Fruit fly (Drosophila melanogaster) whole organism, embryonic: Measurements from ENCODE around the gene CG46440.

Source experiments
- C15 ChIP-seq: fragments of 200-800 bp; sonication (Bioruptor generic); IDR thresholded peaks from 3 replicates; pipeline ENCODE4 v1.3.6; 2022; ENCODE audit warnings: missing biosample characterization, missing genetic modification characterization
- CG10267 ChIP-seq: fragments of 200-800 bp; sonication (Bioruptor generic); optimal IDR thresholded peaks from 2 replicates; lab custom pipeline; 2018; ENCODE audit warnings: missing biosample characterization, mild to moderate bottlenecking, missing genetic modification characterization, moderate library complexity
- CG13287 ChIP-seq: fragments of 200-800 bp; sonication (Bioruptor generic); IDR thresholded peaks from 2 replicates; pipeline ENCODE4 v1.3.6; 2022; ENCODE audit warnings: missing biosample characterization, missing genetic modification characterization; ENCODE audit not compliant: partially characterized antibody
- CG15479 ChIP-seq: fragments of 200-800 bp; sonication (Bioruptor generic); optimal IDR thresholded peaks from 3 replicates; lab custom pipeline; 2019; ENCODE audit warnings: missing biosample characterization, mild to moderate bottlenecking, missing genetic modification characterization, moderate library complexity
- CG17361 ChIP-seq: fragments of 200-800 bp; sonication (Bioruptor generic); IDR thresholded peaks from 3 replicates; pipeline ENCODE4 v1.3.6; 2022; ENCODE audit warnings: missing biosample characterization, missing genetic modification characterization
- CG1832 ChIP-seq: fragments of 200-800 bp; sonication (Bioruptor generic); optimal IDR thresholded peaks from 2 replicates; lab custom pipeline; 2017; ENCODE audit warnings: missing biosample characterization, mild to moderate bottlenecking, missing genetic modification characterization, inconsistent platforms
- CG3065 ChIP-seq: fragments of 200-800 bp; sonication (Bioruptor generic); optimal IDR thresholded peaks from 2 replicates; lab custom pipeline; 2016; ENCODE audit warnings: missing biosample characterization, missing genetic modification characterization
- CG32767 ChIP-seq: fragments of 200-800 bp; sonication (Bioruptor generic); IDR thresholded peaks from 2 replicates; pipeline ENCODE4 v1.3.6; 2022; ENCODE audit warnings: missing biosample characterization, missing genetic modification characterization
- CG6175 ChIP-seq: fragments of 200-800 bp; sonication (Bioruptor generic); IDR thresholded peaks from 3 replicates; pipeline ENCODE4 v1.3.6; 2022; ENCODE audit warnings: missing biosample characterization, missing genetic modification characterization
- CG6791 ChIP-seq: fragments of 200-800 bp; sonication (Bioruptor generic); IDR thresholded peaks from 3 replicates; pipeline ENCODE4 v1.3.6; 2022; ENCODE audit warnings: missing biosample characterization, missing genetic modification characterization; ENCODE audit not compliant: partially characterized antibody
- CG6813 ChIP-seq: fragments of 200-800 bp; sonication (Bioruptor generic); optimal IDR thresholded peaks from 2 replicates; lab custom pipeline; 2017; ENCODE audit warnings: missing biosample characterization, missing genetic modification characterization, mild to moderate bottlenecking, moderate library complexity, missing genetic modification reagents
- CG8290 ChIP-seq, 3 experiments: fragments of 200-800 bp; sonication (Bioruptor generic); optimal IDR thresholded peaks; 2 replicates each; lab custom pipeline; 2016 to 2019; ENCODE audit warnings: missing biosample characterization in 3 of 3, missing genetic modification characterization in 3 of 3, mild to moderate bottlenecking in 2 of 3, moderate library complexity in 1 of 3
- CG8944 ChIP-seq: fragments of 200-800 bp; sonication (Bioruptor generic); optimal IDR thresholded peaks from 3 replicates; lab custom pipeline; 2016; ENCODE audit warnings: missing biosample characterization, missing genetic modification characterization
- Chrac-16 ChIP-seq: fragments of 200-800 bp; sonication (Bioruptor generic); optimal IDR thresholded peaks from 3 replicates; lab custom pipeline; 2016; ENCODE audit warnings: missing biosample characterization, missing genetic modification characterization
- Dll ChIP-seq: fragments of 200-800 bp; sonication (Bioruptor generic); IDR thresholded peaks from 4 replicates; pipeline ENCODE4 v1.3.6; 2022; ENCODE audit warnings: missing biosample characterization, missing genetic modification characterization; ENCODE audit not compliant: partially characterized antibody
- Doc2 ChIP-seq: fragments of 200-800 bp; sonication (Bioruptor generic); IDR thresholded peaks from 2 replicates; pipeline ENCODE4 v1.3.6; 2022; ENCODE audit warnings: missing biosample characterization, missing genetic modification characterization
- Elba2 ChIP-seq: fragments of 200-800 bp; sonication (Bioruptor generic); optimal IDR thresholded peaks from 3 replicates; lab custom pipeline; 2016; ENCODE audit warnings: missing biosample characterization, missing genetic modification characterization
- Ets65A ChIP-seq: fragments of 200-800 bp; sonication (Bioruptor generic); peaks from one replicate; lab custom pipeline; 2016; ENCODE audit warnings: missing biosample characterization, missing genetic modification characterization
- Ets97D ChIP-seq: fragments of 200-800 bp; sonication (Bioruptor generic); optimal IDR thresholded peaks from 3 replicates; lab custom pipeline; 2016; ENCODE audit warnings: missing biosample characterization, missing genetic modification characterization
- Fer1 ChIP-seq: fragments of 200-800 bp; sonication (Bioruptor generic); optimal IDR thresholded peaks from 2 replicates; lab custom pipeline; 2017; ENCODE audit warnings: missing biosample characterization, mild to moderate bottlenecking, missing genetic modification characterization
- Fer2 ChIP-seq: fragments of 200-800 bp; sonication (Bioruptor generic); optimal IDR thresholded peaks from 2 replicates; lab custom pipeline; 2018; ENCODE audit warnings: missing biosample characterization, mild to moderate bottlenecking, missing genetic modification characterization, moderate library complexity
- GATAe ChIP-seq: fragments of 200-800 bp; sonication (Bioruptor generic); conservative IDR thresholded peaks from 2 replicates; pipeline ENCODE4 v1.3.6; 2022; ENCODE audit warnings: missing biosample characterization, missing genetic modification characterization
- Hand ChIP-seq: fragments of 200-800 bp; sonication (Bioruptor generic); optimal IDR thresholded peaks from 2 replicates; lab custom pipeline; 2017; ENCODE audit warnings: mild to moderate bottlenecking, missing biosample characterization, missing genetic modification reagents, missing genetic modification characterization
- Hr3 ChIP-seq: fragments of 200-800 bp; sonication (Bioruptor generic); optimal IDR thresholded peaks from 3 replicates; lab custom pipeline; 2016; ENCODE audit warnings: missing biosample characterization, missing genetic modification characterization
- MBD-R2 ChIP-seq: fragments of 200-800 bp; sonication (Bioruptor generic); IDR thresholded peaks from 2 replicates; pipeline ENCODE4 v1.3.6; 2022; ENCODE audit warnings: missing biosample characterization, missing genetic modification characterization
- MTF-1 ChIP-seq: fragments of 200-800 bp; sonication (Bioruptor generic); optimal IDR thresholded peaks from 2 replicates; lab custom pipeline; 2018; ENCODE audit warnings: missing biosample characterization, mild to moderate bottlenecking, missing genetic modification characterization, borderline replicate concordance
- amos ChIP-seq: fragments of 200-800 bp; sonication (Bioruptor generic); IDR thresholded peaks from 2 replicates; pipeline ENCODE4 v1.3.6; 2022; ENCODE audit warnings: missing biosample characterization, missing genetic modification characterization; ENCODE audit not compliant: partially characterized antibody
- btn ChIP-seq: fragments of 200-800 bp; sonication (Bioruptor generic); optimal IDR thresholded peaks from 2 replicates; lab custom pipeline; 2016; ENCODE audit warnings: missing biosample characterization, missing genetic modification characterization
- danr ChIP-seq: fragments of 200-800 bp; sonication (Bioruptor generic); IDR thresholded peaks from 2 replicates; pipeline ENCODE4 v1.3.6; 2022; ENCODE audit warnings: missing biosample characterization, missing genetic modification characterization
- gfzf ChIP-seq: fragments of 200-800 bp; sonication (Bioruptor generic); optimal IDR thresholded peaks from 2 replicates; lab custom pipeline; 2016; ENCODE audit warnings: missing biosample characterization, mild to moderate bottlenecking, missing genetic modification characterization, moderate library complexity
- insv ChIP-seq, 2 experiments: fragments of 200-800 bp; sonication (Bioruptor generic); optimal IDR thresholded peaks; 3 replicates each; lab custom pipeline; 2016 to 2018; ENCODE audit warnings: missing biosample characterization in 2 of 2, missing genetic modification characterization in 2 of 2
- odd ChIP-seq: fragments of 200-800 bp; sonication (Bioruptor generic); optimal IDR thresholded peaks from 2 replicates; lab custom pipeline; 2017; ENCODE audit warnings: missing biosample characterization, mild to moderate bottlenecking, missing genetic modification characterization
- p53 ChIP-seq: fragments of 200-800 bp; sonication (Bioruptor generic); optimal IDR thresholded peaks from 2 replicates; lab custom pipeline; 2016; ENCODE audit warnings: missing biosample characterization, missing genetic modification characterization
- pum ChIP-seq: fragments of 200-800 bp; sonication (Bioruptor generic); optimal IDR thresholded peaks from 2 replicates; lab custom pipeline; 2016; ENCODE audit warnings: missing biosample characterization, missing genetic modification characterization
- run ChIP-seq: fragments of 200-800 bp; sonication (Bioruptor generic); optimal IDR thresholded peaks from 3 replicates; lab custom pipeline; 2018; ENCODE audit warnings: missing biosample characterization, mild to moderate bottlenecking, missing genetic modification characterization
- sima ChIP-seq: fragments of 200-800 bp; sonication (Bioruptor generic); optimal IDR thresholded peaks from 2 replicates; lab custom pipeline; 2016; ENCODE audit warnings: missing biosample characterization, missing genetic modification characterization
- stc ChIP-seq: fragments of 200-800 bp; sonication (Bioruptor generic); IDR thresholded peaks from 2 replicates; pipeline ENCODE4 v1.3.6; 2022; ENCODE audit warnings: missing biosample characterization, missing genetic modification characterization
- twi ChIP-seq: fragments of 200-800 bp; optimal IDR thresholded peaks from 2 replicates; lab custom pipeline; 2019; ENCODE audit warnings: missing biosample characterization, mild to moderate bottlenecking, missing genetic modification characterization, moderate library complexity
- zen ChIP-seq: fragments of 200-800 bp; sonication (Bioruptor generic); optimal IDR thresholded peaks from 3 replicates; lab custom pipeline; 2018; ENCODE audit warnings: missing biosample characterization, mild to moderate bottlenecking, missing genetic modification characterization, moderate library complexity

Gene CG46440

dm6 chrX:15886411-15887246 lies 29.0 kb upstream of the CG46440 start (continued):
- TF ChIP-seq odd (GFP tag; lab: Kevin White, UChicago) (no peak), stc (GFP tag; lab: Robert Waterston, UW) (no peak), MTF-1 (no peak), CG6175 (GFP tag; lab: Robert Waterston, UW) (no peak), amos (peak; percentile 58; the same call in 1 of the 2 replicates), Ets97D (GFP tag; lab: Kevin White, UChicago) (peak; percentile 6), CG32767 (GFP tag; lab: Robert Waterston, UW) (peak; percentile 48; the same call in 1 of the 2 replicates), CG1832 (GFP tag; lab: Kevin White, UChicago) (no peak), sima (GFP tag; lab: Kevin White, UChicago) (no peak), CG6813 (no peak), Fer1 (GFP tag; lab: Kevin White, UChicago) (peak; percentile 36), Chrac-16 (no peak), run (no peak), insv (GFP tag; optimal IDR thresholded peaks at IDR 0.05; lab: Kevin White, UChicago) (peak in 1 of 2 experiments; percentile 43), MBD-R2 (peak; percentile 17; the same call in 1 of the 2 replicates), GATAe (no peak), CG6791 (peak; percentile 63; the same call in 2 of the 3 replicates), Fer2 (tag; lab: Kevin White, UChicago) (no peak), CG17361 (GFP tag; lab: Robert Waterston, UW) (no peak), Doc2 (no peak), gfzf (peak; percentile 6), Dll (GFP tag; lab: Robert Waterston, UW) (peak; percentile 36; the same call in 1 of the 4 replicates), Hr3 (GFP tag; lab: Kevin White, UChicago) (no peak), Ets65A (GFP tag; lab: Kevin White, UChicago) (peak; percentile 82), danr (no peak), Hand (GFP tag; lab: Kevin White, UChicago) (peak; percentile 22)

- TF ChIP-seq Elba2 (peak; percentile 46), Fer2 (tag; lab: Kevin White, UChicago) (no peak), insv (GFP tag; optimal IDR thresholded peaks at IDR 0.05; lab: Kevin White, UChicago) (peak; percentile 91 to 99), CG15479 (GFP tag; lab: Kevin White, UChicago) (peak; percentile 19), twi (tag; lab: Kevin White, UChicago) (no peak), C15 (GFP tag; lab: Robert Waterston, UW) (no peak), btn (GFP tag; lab: Kevin White, UChicago) (no peak), CG8944 (GFP tag; lab: Kevin White, UChicago) (no peak), pum (GFP tag; lab: Kevin White, UChicago) (no peak), CG3065 (GFP tag; lab: Kevin White, UChicago) (no peak), CG13287 (GFP tag; lab: Robert Waterston, UW) (no peak), zen (tag; lab: Kevin White, UChicago) (peak; percentile 70), CG10267 (tag; lab: Kevin White, UChicago) (peak; percentile 67), CG8290 (GFP tag; optimal IDR thresholded peaks at IDR 0.05; lab: Kevin White, UChicago) (peak; percentile 51), CG8290 (tag; optimal IDR thresholded peaks at IDR 0.05; lab: Kevin White, UChicago) (peak in 1 of 2 experiments; percentile 32), p53 (GFP tag; lab: Kevin White, UChicago) (no peak)
These were observed 17.9 kb upstream of the CG46440 start for dm6 chrX:15875569-15875968.
